Worm (Caenorhabditis elegans) whole organism, L4 larva: ENCODE results near the gene msp-53.
"Not testable (repeated sequence)": the region's sequence is repeated elsewhere in the genome, so short reads cannot be mapped to it uniquely, and the experiment has no call there.

Experiments
- T26A8.4 ChIP-seq: fragments of 200-800 bp; sonication (Bioruptor generic); IDR thresholded peaks from 2 replicates; pipeline ENCODE4 v1.3.6; 2022; ENCODE audit warnings: missing genetic modification characterization, missing compliant biosample characterization
- Y48G9A.11 ChIP-seq: fragments of 200-800 bp; sonication (Bioruptor generic); IDR thresholded peaks from 2 replicates; pipeline ENCODE4 v1.3.6; 2022; ENCODE audit warnings: missing genetic modification reagents, missing genetic modification characterization, missing compliant biosample characterization
- ZK337.2 ChIP-seq: fragments of 200-800 bp; sonication (Bioruptor generic); IDR thresholded peaks from 2 replicates; pipeline ENCODE4 v1.3.6; 2022; ENCODE audit warnings: missing genetic modification reagents, missing genetic modification characterization, missing compliant biosample characterization
- ZK546.5 ChIP-seq, 2 experiments: sonication (generic microtip); optimal IDR thresholded peaks; 2 replicates each; lab custom pipeline; 2017; ENCODE audit warnings: missing biosample characterization in 2 of 2, missing genetic modification characterization in 2 of 2
- ceh-20 ChIP-seq: fragments of 200-800 bp; sonication (Bioruptor generic); IDR thresholded peaks from 2 replicates; pipeline ENCODE4 v1.3.6; 2022; ENCODE audit warnings: missing genetic modification reagents, missing genetic modification characterization, missing compliant biosample characterization
- ceh-28 ChIP-seq: fragments of 150-350 bp; optimal IDR thresholded peaks from 2 replicates; lab custom pipeline; 2014; ENCODE audit warnings: missing biosample characterization, missing genetic modification reagents, missing genetic modification characterization
- ces-1 ChIP-seq: fragments of 150-350 bp; sonication (generic microtip); optimal IDR thresholded peaks from 4 replicates; lab custom pipeline; 2014; ENCODE audit warnings: missing biosample characterization, missing genetic modification reagents, missing genetic modification characterization
- cey-2 ChIP-seq: sonication (generic microtip); optimal IDR thresholded peaks from 3 replicates; lab custom pipeline; 2017; ENCODE audit warnings: missing genetic modification characterization, mild to moderate bottlenecking, missing compliant biosample characterization, antibody characterized with exemption, borderline replicate concordance; ENCODE audit not compliant: insufficient read depth
- daf-16 ChIP-seq, 3 experiments: sonication (generic microtip); optimal IDR thresholded peaks; 2 replicates each; lab custom pipeline; 2016 to 2017; ENCODE audit warnings: missing genetic modification characterization in 3 of 3, missing genetic modification reagents in 3 of 3, mild to moderate bottlenecking in 2 of 3, missing compliant biosample characterization in 2 of 3, missing biosample characterization in 1 of 3, moderate library complexity in 1 of 3
- daf-19 ChIP-seq: fragments of 200-800 bp; sonication (Bioruptor generic); conservative IDR thresholded peaks from 2 replicates; pipeline ENCODE4 v1.3.6; 2022; ENCODE audit warnings: missing genetic modification characterization, missing compliant biosample characterization
- dmd-9 ChIP-seq: fragments of 200-800 bp; sonication (Bioruptor generic); IDR thresholded peaks from 2 replicates; pipeline ENCODE4 v1.3.6; 2022; ENCODE audit warnings: missing genetic modification reagents, missing genetic modification characterization, missing compliant biosample characterization
- fos-1 ChIP-seq: fragments of 150-350 bp; optimal IDR thresholded peaks from 2 replicates; lab custom pipeline; 2014; ENCODE audit warnings: missing biosample characterization, missing genetic modification characterization
- gei-8 ChIP-seq: fragments of 200-800 bp; sonication (Bioruptor generic); optimal IDR thresholded peaks from 2 replicates; lab custom pipeline; 2018; ENCODE audit warnings: mild to moderate bottlenecking, missing genetic modification characterization, missing compliant biosample characterization
- hlh-30 ChIP-seq: sonication (generic microtip); optimal IDR thresholded peaks from 2 replicates; lab custom pipeline; 2017; ENCODE audit warnings: antibody characterized with exemption, mild to moderate bottlenecking, missing genetic modification characterization, missing compliant biosample characterization; ENCODE audit not compliant: insufficient read depth
- lim-7 ChIP-seq: fragments of 200-800 bp; sonication (Bioruptor generic); IDR thresholded peaks from 2 replicates; pipeline ENCODE4 v1.3.6; 2022; ENCODE audit warnings: missing genetic modification characterization, missing compliant biosample characterization
- lin-29 ChIP-seq: fragments of 200-800 bp; sonication (Bioruptor generic); IDR thresholded peaks from 2 replicates; pipeline ENCODE4 v1.3.6; 2022; ENCODE audit warnings: missing genetic modification reagents, missing genetic modification characterization, missing compliant biosample characterization
- lin-39 ChIP-seq: fragments of 150-350 bp; optimal IDR thresholded peaks from 2 replicates; lab custom pipeline; 2014; ENCODE audit warnings: missing biosample characterization, missing genetic modification reagents, missing genetic modification characterization
- lir-3 ChIP-seq: sonication (generic microtip); optimal IDR thresholded peaks from 2 replicates; lab custom pipeline; 2016; ENCODE audit warnings: mild to moderate bottlenecking, missing genetic modification characterization, missing compliant biosample characterization
- mes-2 ChIP-seq: sonication (generic microtip); optimal IDR thresholded peaks from 2 replicates; lab custom pipeline; 2016; ENCODE audit warnings: missing genotype, mild to moderate bottlenecking, missing genetic modification characterization, missing compliant biosample characterization; ENCODE audit not compliant: poor library complexity, severe bottlenecking
- nhr-237 ChIP-seq: sonication (generic microtip); optimal IDR thresholded peaks from 2 replicates; lab custom pipeline; 2017; ENCODE audit warnings: missing biosample characterization, missing genetic modification characterization
- nhr-28 ChIP-seq: fragments of 150-350 bp; optimal IDR thresholded peaks from 2 replicates; lab custom pipeline; 2014; ENCODE audit warnings: missing biosample characterization, missing genetic modification characterization
- nhr-41 ChIP-seq: fragments of 200-800 bp; sonication (Bioruptor generic); IDR thresholded peaks from 2 replicates; pipeline ENCODE4 v1.3.6; 2022; ENCODE audit warnings: missing genetic modification reagents, missing genetic modification characterization, missing compliant biosample characterization
- nhr-48 ChIP-seq: sonication (generic microtip); optimal IDR thresholded peaks from 2 replicates; lab custom pipeline; 2016; ENCODE audit warnings: mild to moderate bottlenecking, missing genetic modification characterization, missing compliant biosample characterization
- nhr-76 ChIP-seq: fragments of 150-350 bp; optimal IDR thresholded peaks from 2 replicates; lab custom pipeline; 2014; ENCODE audit warnings: missing biosample characterization, missing genetic modification characterization
- php-3 ChIP-seq: fragments of 200-800 bp; sonication (Bioruptor generic); IDR thresholded peaks from 2 replicates; pipeline ENCODE4 v1.3.6; 2022; ENCODE audit warnings: missing genetic modification reagents, missing genetic modification characterization, missing compliant biosample characterization
- pqm-1 ChIP-seq: sonication (generic microtip); optimal IDR thresholded peaks from 2 replicates; lab custom pipeline; 2017; ENCODE audit warnings: missing biosample characterization, missing genetic modification characterization
- sdz-12 ChIP-seq: fragments of 200-800 bp; sonication (Bioruptor generic); optimal IDR thresholded peaks from 2 replicates; lab custom pipeline; 2018; ENCODE audit warnings: mild to moderate bottlenecking, missing genetic modification characterization, missing compliant biosample characterization
- set-16 ChIP-seq: fragments of 200-800 bp; sonication (Bioruptor generic); IDR thresholded peaks from 2 replicates; pipeline ENCODE4 v1.3.6; 2022; ENCODE audit warnings: missing genetic modification reagents, missing genetic modification characterization, missing compliant biosample characterization
- snpc-1.2 ChIP-seq: fragments of 200-800 bp; sonication (Bioruptor generic); IDR thresholded peaks from 2 replicates; pipeline ENCODE4 v1.3.6; 2022; ENCODE audit warnings: missing genetic modification reagents, missing genetic modification characterization, missing compliant biosample characterization
- spr-1 ChIP-seq: sonication (generic microtip); optimal IDR thresholded peaks from 2 replicates; lab custom pipeline; 2016; ENCODE audit warnings: mild to moderate bottlenecking, missing genetic modification characterization, missing compliant biosample characterization
- tag-97 ChIP-seq: fragments of 200-800 bp; sonication (Bioruptor generic); IDR thresholded peaks from 2 replicates; pipeline ENCODE4 v1.3.6; 2022; ENCODE audit warnings: missing genetic modification characterization, missing compliant biosample characterization
- unc-130 ChIP-seq: sonication (generic microtip); optimal IDR thresholded peaks from 2 replicates; lab custom pipeline; 2016; ENCODE audit warnings: missing genetic modification reagents, missing genetic modification characterization, missing compliant biosample characterization
- unc-39 ChIP-seq: sonication (generic microtip); optimal IDR thresholded peaks from 2 replicates; lab custom pipeline; 2017; ENCODE audit warnings: missing biosample characterization, missing genetic modification characterization
- unc-62 ChIP-seq, 3 experiments: fragments of 150-350 bp in 1 of 3; sonication (generic microtip); optimal IDR thresholded peaks in 2 of 3; peaks in 1 of 3; 1 replicate in 1 of 3; 2 replicates in 2 of 3; lab custom pipeline; 2014 to 2017; ENCODE audit warnings: missing biosample characterization in 3 of 3, missing genetic modification characterization in 3 of 3, missing genetic modification reagents in 3 of 3, missing genotype in 1 of 3
- zfp-2 ChIP-seq: sonication (generic microtip); optimal IDR thresholded peaks from 2 replicates; lab custom pipeline; 2016; ENCODE audit warnings: mild to moderate bottlenecking, missing genetic modification characterization, missing compliant biosample characterization
- zfp-3 ChIP-seq: fragments of 200-800 bp; sonication (Bioruptor generic); conservative IDR thresholded peaks from 2 replicates; pipeline ENCODE4 v1.3.6; 2022; ENCODE audit warnings: missing genetic modification reagents, missing genetic modification characterization, missing compliant biosample characterization
- zip-11 ChIP-seq: fragments of 200-800 bp; sonication (Bioruptor generic); IDR thresholded peaks from 2 replicates; pipeline ENCODE4 v1.3.6; 2022; ENCODE audit warnings: missing genetic modification characterization, missing compliant biosample characterization
- zip-2 ChIP-seq: fragments of 150-350 bp; optimal IDR thresholded peaks from 2 replicates; lab custom pipeline; 2014; ENCODE audit warnings: missing biosample characterization, missing genetic modification characterization
- ztf-11 ChIP-seq: fragments of 150-350 bp; optimal IDR thresholded peaks from 2 replicates; lab custom pipeline; 2014; ENCODE audit warnings: missing biosample characterization, missing genetic modification characterization
- ztf-7 ChIP-seq: fragments of 150-350 bp; optimal IDR thresholded peaks from 2 replicates; lab custom pipeline; 2014; ENCODE audit warnings: missing biosample characterization, missing genetic modification characterization

msp-53 gene

DNA sequence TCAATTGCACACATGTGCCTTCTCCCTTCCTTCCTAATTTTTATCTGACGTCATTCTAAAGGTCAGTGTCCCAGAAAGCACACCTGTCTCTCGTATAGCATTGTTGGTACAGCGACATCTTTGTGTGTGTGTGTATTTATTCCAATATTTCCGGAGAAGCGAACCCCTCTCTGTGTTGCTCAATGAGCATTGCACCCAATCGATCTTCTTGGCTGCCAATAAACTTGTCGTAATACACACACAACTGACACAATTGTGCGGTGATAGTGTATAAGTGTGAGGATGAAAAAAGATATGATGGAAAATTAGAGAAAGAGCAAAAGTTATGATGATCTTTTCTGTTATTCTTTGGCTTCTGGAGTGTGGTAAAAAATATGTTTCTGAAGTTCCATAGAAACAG lies 11.7 kb upstream of the msp-53 start:
- TF ChIP-seq ztf-7 (tag; lab: Kevin White, UChicago) (no peak), daf-16 (GFP tag; optimal IDR thresholded peaks at IDR 0.05; lab: Kevin White, UChicago) (peak in 1 of 2 experiments; percentile 60), daf-16 (tag; optimal IDR thresholded peaks at IDR 0.05; lab: Kevin White, UChicago) (no peak)

DNA sequence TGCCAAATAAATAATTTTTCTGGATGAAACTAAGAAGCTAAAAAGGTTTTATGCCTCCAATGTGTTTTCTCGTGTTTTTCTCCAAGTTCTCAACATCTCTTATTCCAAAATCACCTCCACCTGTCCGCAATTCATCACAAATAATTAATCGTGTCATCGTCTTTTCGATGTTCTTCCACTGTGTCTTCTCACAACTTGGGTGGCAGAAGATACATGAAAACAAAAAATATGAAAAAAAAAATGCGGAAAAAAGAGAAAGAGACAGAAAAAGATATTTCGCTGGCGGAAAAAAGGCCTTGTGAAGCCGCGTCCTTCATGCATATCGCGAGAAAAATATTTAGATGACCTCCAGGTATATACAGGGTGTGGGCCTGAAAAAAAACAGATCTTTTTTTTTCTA lies 9.0 kb upstream of the msp-53 start:
- TF ChIP-seq dmd-9 (GFP tag; lab: Robert Waterston, UW) (no peak), unc-62 (GFP tag; optimal IDR thresholded peaks at IDR 0.05 in 1 of 2; lab: Kevin White, UChicago) (peak in 1 of 2 experiments; percentile 16), unc-62 (tag; optimal IDR thresholded peaks at IDR 0.05; lab: Kevin White, UChicago) (no peak)
- TF ChIP-seq, all 104 proteins: peak for 1

DNA sequence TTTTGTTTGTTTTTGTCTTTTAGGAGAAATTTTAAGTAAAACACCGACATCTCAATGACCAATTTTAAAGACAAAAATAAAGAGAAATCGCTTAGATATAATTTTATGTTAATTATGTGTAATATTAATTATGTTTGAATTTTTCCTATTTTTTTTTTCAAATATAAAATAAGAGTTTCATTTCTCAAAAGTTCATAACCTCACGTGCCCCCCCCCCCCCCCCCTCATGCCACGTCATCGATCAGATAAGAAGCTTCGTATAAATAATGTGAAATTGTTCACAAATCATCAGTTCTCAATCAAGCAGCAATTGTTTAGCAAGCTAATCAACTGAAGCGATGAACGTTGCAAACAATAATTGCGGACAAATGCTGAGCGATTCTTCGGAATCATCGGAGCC lies 5.7 kb upstream of the msp-53 start, which contains the start of gene C02B10.6:
Gene C02B10.6 (plus strand): TSS at position 301 of the 400 bp plus-strand sequence.
- TF ChIP-seq tag-97 (GFP tag; lab: Robert Waterston, UW); zfp-3; php-3 (GFP tag; lab: Robert Waterston, UW): not testable (repeated sequence)

DNA sequence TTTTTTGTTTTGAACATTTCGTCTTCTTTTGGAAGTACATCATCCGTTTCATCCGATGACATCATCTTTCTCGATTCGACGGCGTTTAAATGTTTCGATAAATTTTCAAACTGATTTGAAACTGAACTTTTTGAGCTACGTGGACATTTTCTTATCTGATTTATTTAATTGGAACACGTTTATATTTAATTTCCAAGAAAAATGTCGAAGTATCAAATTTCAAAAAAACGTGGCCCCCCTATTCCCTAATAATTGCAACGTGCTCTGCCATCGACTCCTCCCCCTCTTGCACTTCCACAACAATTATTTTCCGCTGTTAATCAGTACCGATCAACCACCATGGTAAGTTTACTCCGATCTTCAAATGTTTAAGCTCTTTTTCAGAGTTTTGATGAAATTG lies 3.7 kb upstream of the msp-53 start, which contains the start of the genes R13H9.6 and rmd-6:
Gene R13H9.6 (minus strand): TSS at position 101 of the 400 bp plus-strand sequence.
Gene rmd-6 (plus strand): TSS at position 305 of the 400 bp plus-strand sequence.
- not testable (repeated sequence) for TF ChIP-seq ZK337.2, ceh-20, zfp-3

DNA sequence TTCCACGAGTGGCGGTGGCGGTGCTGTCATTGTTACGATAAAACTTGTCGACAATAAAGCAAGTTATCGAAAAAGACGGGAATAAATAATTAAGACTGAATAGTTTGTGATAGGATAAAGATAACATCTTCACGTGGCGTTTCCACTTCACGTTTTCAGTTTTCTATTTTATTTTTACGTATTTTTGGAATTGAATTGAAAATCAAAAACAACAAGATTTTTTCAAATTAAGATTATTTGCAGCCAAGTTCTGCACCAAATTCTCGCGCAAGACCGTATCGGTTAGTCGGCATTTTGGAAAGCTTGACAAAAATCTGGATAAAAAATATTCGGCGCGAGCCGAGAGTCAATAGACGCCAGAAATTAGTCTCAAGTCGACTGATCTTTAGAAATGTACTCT lies 2.0 kb upstream of the msp-53 start, which contains the start of gene ttbk-2.2:
Gene ttbk-2.2 (minus strand): TSS at position 101 of the 400 bp plus-strand sequence.
- not testable (repeated sequence) for TF ChIP-seq sdz-12 (GFP tag; lab: Kevin White, UChicago); nhr-237; ceh-28 (tag; lab: Kevin White, UChicago)

DNA sequence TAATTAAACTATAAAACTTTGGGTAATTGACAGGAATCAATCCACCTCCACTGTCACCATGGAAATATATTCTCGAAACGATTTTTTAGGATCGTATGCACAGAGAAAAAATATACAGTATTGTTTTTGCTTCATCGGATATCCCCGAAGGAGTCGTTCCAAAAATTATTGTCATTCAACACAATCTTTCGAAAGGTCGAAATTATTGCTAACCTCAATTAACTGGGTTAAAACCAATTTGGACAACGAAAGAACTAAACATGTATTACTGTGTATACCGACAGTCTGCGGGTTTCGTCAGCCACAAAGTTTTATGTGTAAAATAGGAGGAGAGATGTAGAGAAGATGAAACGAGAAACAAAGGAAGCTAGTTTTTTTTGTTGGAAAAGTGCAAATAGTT lies 1.6 kb downstream of the msp-53 start:
- no peak for TF ChIP-seq nhr-41 (GFP tag; lab: Robert Waterston, UW)
- TF ChIP-seq set-16 (GFP tag; lab: Robert Waterston, UW) = no peak
- peak; percentile 97 for TF ChIP-seq snpc-1.2
- no peak for TF ChIP-seq gei-8 (GFP tag; lab: Kevin White, UChicago)
- no peak for TF ChIP-seq daf-19 (GFP tag; lab: Robert Waterston, UW)
- no peak for TF ChIP-seq ces-1 (GFP tag; lab: Kevin White, UChicago)
- no peak for TF ChIP-seq zip-2 (tag; lab: Kevin White, UChicago)
- TF ChIP-seq ceh-28 (tag; lab: Kevin White, UChicago) = no peak
- TF ChIP-seq lin-29 (GFP tag; lab: Robert Waterston, UW) = no peak
- TF ChIP-seq lir-3 (tag; lab: Kevin White, UChicago) = no peak
- TF ChIP-seq nhr-48 (tag; lab: Kevin White, UChicago) = no peak
- TF ChIP-seq lim-7 (GFP tag; lab: Robert Waterston, UW) = no peak
- TF ChIP-seq Y48G9A.11 (GFP tag; lab: Robert Waterston, UW) = 0 out of 2 replicates have a peak, but pooled peaks have one; percentile 16
- no peak for TF ChIP-seq cey-2 (tag; lab: Kevin White, UChicago)
- no peak for TF ChIP-seq hlh-30 (tag; lab: Kevin White, UChicago)
- no peak for TF ChIP-seq dmd-9 (GFP tag; lab: Robert Waterston, UW)
- TF ChIP-seq T26A8.4 (GFP tag; lab: Robert Waterston, UW) = peak; percentile 47
- TF ChIP-seq ztf-11 (tag; lab: Kevin White, UChicago) = no peak
- no peak for TF ChIP-seq zip-11 (GFP tag; lab: Robert Waterston, UW)
- no peak for TF ChIP-seq fos-1
- no peak for TF ChIP-seq lin-39 (tag; lab: Kevin White, UChicago)
- no peak for TF ChIP-seq tag-97 (GFP tag; lab: Robert Waterston, UW)
- no peak for TF ChIP-seq spr-1 (tag; lab: Kevin White, UChicago)
- TF ChIP-seq nhr-76 = no peak
- no peak for TF ChIP-seq nhr-28 (tag; lab: Kevin White, UChicago)
- peak; percentile 43 for TF ChIP-seq mes-2 (tag; lab: Kevin White, UChicago)
- TF ChIP-seq ztf-7 (tag; lab: Kevin White, UChicago) = no peak
- TF ChIP-seq unc-39 (tag; lab: Kevin White, UChicago) = no peak
- no peak for TF ChIP-seq ZK546.5 (tag; optimal IDR thresholded peaks at IDR 0.05; lab: Kevin White, UChicago)
- TF ChIP-seq pqm-1 = no peak
- TF ChIP-seq unc-130 (GFP tag; lab: Kevin White, UChicago) = peak; percentile 29
- TF ChIP-seq zfp-2 = no peak
